Worm (Caenorhabditis elegans) whole organism, mixed stage, embryonic: Measurements from ENCODE around the gene R05G6.4.

Source experiments
- nhr-237 ChIP-seq: fragments of 150-350 bp; optimal IDR thresholded peaks from 2 replicates; lab custom pipeline; 2014; ENCODE audit warnings: missing biosample characterization, missing genetic modification characterization
- pha-4 ChIP-seq: fragments of 150-350 bp; optimal IDR thresholded peaks from 2 replicates; lab custom pipeline; 2018; ENCODE audit warnings: missing biosample characterization, missing genetic modification reagents, missing genetic modification characterization
- unc-62 ChIP-seq: fragments of 150-350 bp; optimal IDR thresholded peaks from 2 replicates; lab custom pipeline; 2014; ENCODE audit warnings: missing biosample characterization, missing genetic modification reagents, missing genetic modification characterization

- no peak for TF ChIP-seq unc-62 (GFP tag; lab: Kevin White, UChicago)
- no peak for TF ChIP-seq nhr-237
- TF ChIP-seq pha-4 (tag; lab: Kevin White, UChicago): peak; percentile 51
Measured at ce11 chrIV:7523744-7524143, 10.7 kb downstream of the R05G6.4 start.
